Fruit fly (Drosophila melanogaster) whole organism, prepupa: Measurements from ENCODE around the gene Ist1.

ENCODE experiments used
- Blimp-1 ChIP-seq: fragments of 200-800 bp; sonication (Bioruptor generic); optimal IDR thresholded peaks from 3 replicates; lab custom pipeline; 2017; ENCODE audit warnings: missing biosample characterization, missing genetic modification characterization, mild to moderate bottlenecking, moderate library complexity, missing genetic modification reagents
- CG10631 ChIP-seq: fragments of 200-800 bp; sonication (Bioruptor generic); optimal IDR thresholded peaks from 2 replicates; lab custom pipeline; 2016; ENCODE audit warnings: missing biosample characterization, missing genetic modification characterization
- CG10669 ChIP-seq: fragments of 200-800 bp; sonication (Bioruptor generic); optimal IDR thresholded peaks from 3 replicates; lab custom pipeline; 2018; ENCODE audit warnings: missing biosample characterization, mild to moderate bottlenecking, missing genetic modification characterization, moderate library complexity
- CG11294 ChIP-seq: fragments of 200-800 bp; sonication (Bioruptor generic); IDR thresholded peaks from 2 replicates; pipeline ENCODE4 v1.3.6; 2022; ENCODE audit warnings: missing biosample characterization, missing genetic modification characterization
- CG15336 ChIP-seq: fragments of 200-800 bp; sonication (Bioruptor generic); IDR thresholded peaks from 2 replicates; pipeline ENCODE4 v1.3.6; 2022; ENCODE audit warnings: missing biosample characterization, missing genetic modification characterization
- CG16779 ChIP-seq: fragments of 200-800 bp; sonication (Bioruptor generic); optimal IDR thresholded peaks from 3 replicates; lab custom pipeline; 2017; ENCODE audit warnings: missing biosample characterization, mild to moderate bottlenecking, missing genetic modification characterization
- CG3032 ChIP-seq: fragments of 200-800 bp; optimal IDR thresholded peaks from 2 replicates; lab custom pipeline; 2019; ENCODE audit warnings: missing biosample characterization, mild to moderate bottlenecking, missing genetic modification characterization, moderate library complexity
- CG32006 ChIP-seq: fragments of 200-800 bp; sonication (Bioruptor generic); optimal IDR thresholded peaks from 3 replicates; lab custom pipeline; 2017; ENCODE audit warnings: missing biosample characterization, mild to moderate bottlenecking, missing genetic modification characterization
- CG34406 ChIP-seq: fragments of 200-800 bp; sonication (Bioruptor generic); optimal IDR thresholded peaks from 3 replicates; lab custom pipeline; 2016; ENCODE audit warnings: missing biosample characterization, missing genetic modification characterization
- CG3919 ChIP-seq: fragments of 200-800 bp; sonication (Bioruptor generic); optimal IDR thresholded peaks from 3 replicates; lab custom pipeline; 2016; ENCODE audit warnings: missing biosample characterization, missing genetic modification characterization
- CG6163 ChIP-seq: fragments of 200-800 bp; sonication (Bioruptor generic); IDR thresholded peaks from 3 replicates; pipeline ENCODE4 v1.3.6; 2022; ENCODE audit warnings: missing biosample characterization, missing genetic modification characterization
- CG6276 ChIP-seq: fragments of 200-800 bp; sonication (Bioruptor generic); optimal IDR thresholded peaks from 2 replicates; lab custom pipeline; 2017; ENCODE audit warnings: missing biosample characterization, mild to moderate bottlenecking, missing genetic modification characterization
- CG6808 ChIP-seq: fragments of 200-800 bp; sonication (Bioruptor generic); optimal IDR thresholded peaks from 3 replicates; lab custom pipeline; 2017; ENCODE audit warnings: missing biosample characterization, missing genetic modification characterization, mild to moderate bottlenecking, moderate library complexity, missing genetic modification reagents
- CG6854 ChIP-seq: fragments of 200-800 bp; sonication (Bioruptor generic); optimal IDR thresholded peaks from 2 replicates; lab custom pipeline; 2017; ENCODE audit warnings: missing biosample characterization, mild to moderate bottlenecking, missing genetic modification characterization
- CG7368 ChIP-seq: fragments of 200-800 bp; sonication (Bioruptor generic); optimal IDR thresholded peaks from 3 replicates; lab custom pipeline; 2016; ENCODE audit warnings: missing biosample characterization, missing genetic modification characterization
- CG8119 ChIP-seq: fragments of 200-800 bp; sonication (Bioruptor generic); IDR thresholded peaks from 3 replicates; pipeline ENCODE4 v1.3.6; 2022; ENCODE audit warnings: missing biosample characterization, missing genetic modification characterization
- CG8319 ChIP-seq: fragments of 200-800 bp; sonication (Bioruptor generic); optimal IDR thresholded peaks from 3 replicates; lab custom pipeline; 2016; ENCODE audit warnings: missing biosample characterization, missing genetic modification characterization
- CG8632 ChIP-seq: fragments of 200-800 bp; sonication (Bioruptor generic); optimal IDR thresholded peaks from 3 replicates; lab custom pipeline; 2016; ENCODE audit warnings: missing biosample characterization, missing genetic modification characterization
- Eip75B ChIP-seq: fragments of 200-800 bp; sonication (Bioruptor generic); optimal IDR thresholded peaks from 3 replicates; lab custom pipeline; 2016; ENCODE audit warnings: missing biosample characterization, missing genetic modification characterization
- Eip93F ChIP-seq: fragments of 200-800 bp; sonication (Bioruptor generic); optimal IDR thresholded peaks from 2 replicates; lab custom pipeline; 2016; ENCODE audit warnings: missing biosample characterization, mild to moderate bottlenecking, missing genetic modification characterization
- Ets21C ChIP-seq: fragments of 200-800 bp; sonication (Bioruptor generic); optimal IDR thresholded peaks from 3 replicates; lab custom pipeline; 2016; ENCODE audit warnings: missing biosample characterization, missing genetic modification characterization
- Ets96B ChIP-seq: fragments of 200-800 bp; optimal IDR thresholded peaks from 2 replicates; lab custom pipeline; 2019; ENCODE audit warnings: missing biosample characterization, mild to moderate bottlenecking, missing genetic modification characterization, moderate library complexity
- Hr39 ChIP-seq: fragments of 200-800 bp; sonication (Bioruptor generic); optimal IDR thresholded peaks from 2 replicates; lab custom pipeline; 2016; ENCODE audit warnings: missing biosample characterization, missing genetic modification characterization
- Hr4 ChIP-seq: fragments of 200-800 bp; sonication (Bioruptor generic); optimal IDR thresholded peaks from 3 replicates; lab custom pipeline; 2016; ENCODE audit warnings: missing biosample characterization, missing genetic modification characterization
- Lpt ChIP-seq: fragments of 200-800 bp; sonication (Bioruptor generic); optimal IDR thresholded peaks from 3 replicates; lab custom pipeline; 2016; ENCODE audit warnings: missing biosample characterization, missing genetic modification characterization
- Met ChIP-seq: fragments of 200-800 bp; sonication (Bioruptor generic); optimal IDR thresholded peaks from 3 replicates; lab custom pipeline; 2016; ENCODE audit warnings: missing biosample characterization, missing genetic modification characterization
- OdsH ChIP-seq: fragments of 200-800 bp; sonication (Bioruptor generic); optimal IDR thresholded peaks from 3 replicates; lab custom pipeline; 2016; ENCODE audit warnings: missing biosample characterization, missing genetic modification characterization
- Smox ChIP-seq: fragments of 200-800 bp; sonication (Bioruptor generic); optimal IDR thresholded peaks from 3 replicates; lab custom pipeline; 2016; ENCODE audit warnings: missing biosample characterization, missing genetic modification characterization
- Sox102F ChIP-seq: fragments of 200-800 bp; sonication (Bioruptor generic); optimal IDR thresholded peaks from 2 replicates; lab custom pipeline; 2016; ENCODE audit warnings: missing biosample characterization, mild to moderate bottlenecking, missing genetic modification characterization
- Sox14 ChIP-seq: fragments of 200-800 bp; sonication (Bioruptor generic); optimal IDR thresholded peaks from 3 replicates; lab custom pipeline; 2016; ENCODE audit warnings: missing biosample characterization, missing genetic modification characterization
- Sox15 ChIP-seq: fragments of 200-800 bp; sonication (Bioruptor generic); optimal IDR thresholded peaks from 3 replicates; lab custom pipeline; 2016; ENCODE audit warnings: missing biosample characterization, missing genetic modification characterization
- achi ChIP-seq: fragments of 200-800 bp; sonication (Bioruptor generic); optimal IDR thresholded peaks from 3 replicates; lab custom pipeline; 2016; ENCODE audit warnings: missing biosample characterization, missing genetic modification characterization
- acj6 ChIP-seq: fragments of 200-800 bp; sonication (Bioruptor generic); optimal IDR thresholded peaks from 3 replicates; lab custom pipeline; 2016; ENCODE audit warnings: missing biosample characterization, missing genetic modification characterization
- cyc ChIP-seq: fragments of 200-800 bp; sonication (Bioruptor generic); optimal IDR thresholded peaks from 3 replicates; lab custom pipeline; 2016; ENCODE audit warnings: missing biosample characterization, missing genetic modification characterization
- eg ChIP-seq: fragments of 200-800 bp; sonication (Bioruptor generic); IDR thresholded peaks from 3 replicates; pipeline ENCODE4 v1.3.6; 2022; ENCODE audit warnings: missing biosample characterization, missing genetic modification characterization
- esn ChIP-seq: fragments of 200-800 bp; sonication (Bioruptor generic); optimal IDR thresholded peaks from 2 replicates; lab custom pipeline; 2016; ENCODE audit warnings: missing biosample characterization, mild to moderate bottlenecking, missing genetic modification characterization, moderate library complexity
- fd59A ChIP-seq: fragments of 200-800 bp; sonication (Bioruptor generic); optimal IDR thresholded peaks from 2 replicates; lab custom pipeline; 2017; ENCODE audit warnings: missing biosample characterization, mild to moderate bottlenecking, missing genetic modification characterization, missing genetic modification reagents
- fd85E ChIP-seq: fragments of 200-800 bp; sonication (Bioruptor generic); optimal IDR thresholded peaks from 3 replicates; lab custom pipeline; 2016; ENCODE audit warnings: missing biosample characterization, missing genetic modification characterization
- fkh ChIP-seq: fragments of 200-800 bp; sonication (Bioruptor generic); optimal IDR thresholded peaks from 3 replicates; lab custom pipeline; 2017; ENCODE audit warnings: missing biosample characterization, mild to moderate bottlenecking, missing genetic modification characterization, moderate library complexity
- lz ChIP-seq: fragments of 200-800 bp; sonication (Bioruptor generic); optimal IDR thresholded peaks from 3 replicates; lab custom pipeline; 2016; ENCODE audit warnings: missing biosample characterization, missing genetic modification characterization
- net ChIP-seq: fragments of 200-800 bp; sonication (Bioruptor generic); optimal IDR thresholded peaks from 3 replicates; lab custom pipeline; 2016; ENCODE audit warnings: missing biosample characterization, missing genetic modification characterization
- pdm3 ChIP-seq: fragments of 200-800 bp; sonication (Bioruptor generic); optimal IDR thresholded peaks from 3 replicates; lab custom pipeline; 2016; ENCODE audit warnings: missing biosample characterization, missing genetic modification characterization
- salr ChIP-seq, 2 experiments: fragments of 200-800 bp; sonication (Bioruptor generic); optimal IDR thresholded peaks; 3 replicates each; lab custom pipeline; 2016 to 2018; ENCODE audit warnings: missing biosample characterization in 2 of 2, missing genetic modification characterization in 2 of 2, mild to moderate bottlenecking in 1 of 2
- spab ChIP-seq: fragments of 200-800 bp; sonication (Bioruptor generic); optimal IDR thresholded peaks from 2 replicates; lab custom pipeline; 2017; ENCODE audit warnings: missing biosample characterization, mild to moderate bottlenecking, missing genetic modification characterization, missing genetic modification reagents
- svp ChIP-seq: fragments of 200-800 bp; sonication (Bioruptor generic); peaks from one replicate; lab custom pipeline; 2016; ENCODE audit warnings: missing biosample characterization, missing genetic modification characterization
- topi ChIP-seq: fragments of 200-800 bp; sonication (Bioruptor generic); optimal IDR thresholded peaks from 3 replicates; lab custom pipeline; 2016; ENCODE audit warnings: missing biosample characterization, missing genetic modification characterization
- vri ChIP-seq: fragments of 200-800 bp; sonication (Bioruptor generic); optimal IDR thresholded peaks from 3 replicates; lab custom pipeline; 2016; ENCODE audit warnings: missing biosample characterization, mild to moderate bottlenecking, missing genetic modification characterization

Ist1 gene

dm6 chr3L:6747127-6747526 is 9.2 kb downstream of the Ist1 start (continued):
- TF ChIP-seq CG6808 (GFP tag; lab: Kevin White, UChicago) (no peak), CG8632 (peak; percentile 17), CG34406 (no peak), fd59A (GFP tag; lab: Kevin White, UChicago) (no peak), Lpt (no peak), lz (GFP tag; lab: Kevin White, UChicago) (peak; percentile 60), Met (GFP tag; lab: Kevin White, UChicago) (peak; percentile 64), CG7368 (peak; percentile 25), cyc (GFP tag; lab: Kevin White, UChicago) (peak; percentile 55), CG16779 (tag; lab: Kevin White, UChicago) (no peak), svp (GFP tag; lab: Kevin White, UChicago) (peak; percentile 77), fkh (GFP tag; lab: Kevin White, UChicago) (no peak), Eip75B (GFP tag; lab: Kevin White, UChicago) (peak; percentile 45), pdm3 (GFP tag; lab: Kevin White, UChicago) (peak; percentile 35), acj6 (peak; percentile 38), CG3032 (tag; lab: Kevin White, UChicago) (peak; percentile 43), CG15336 (GFP tag; lab: Robert Waterston, UW) (no peak), CG11294 (no peak), Ets21C (GFP tag; lab: Kevin White, UChicago) (peak; percentile 17), esn (GFP tag; lab: Kevin White, UChicago) (peak; percentile 72), CG8319 (GFP tag; lab: Kevin White, UChicago) (no peak), Hr4 (GFP tag; lab: Kevin White, UChicago) (peak; percentile 49), Sox15 (no peak), CG6854 (peak; percentile 9), CG8119 (no peak)

dm6 chr3L:6743346-6744165 is 12.7 kb downstream of the Ist1 start:
- no peak for TF ChIP-seq Ets96B
- no peak for TF ChIP-seq Met (GFP tag; lab: Kevin White, UChicago)
- TF ChIP-seq svp (GFP tag; lab: Kevin White, UChicago), result peak; percentile 70
- TF ChIP-seq CG15336 (GFP tag; lab: Robert Waterston, UW), result no peak
- peak in 1 of 2 experiments; percentile 56 for TF ChIP-seq salr (GFP tag; optimal IDR thresholded peaks at IDR 0.05; lab: Kevin White, UChicago)
- TF ChIP-seq esn (GFP tag; lab: Kevin White, UChicago), result no peak
- TF ChIP-seq achi (GFP tag; lab: Kevin White, UChicago), result peak; percentile 21
- no peak for TF ChIP-seq net (GFP tag; lab: Kevin White, UChicago)
- no peak for TF ChIP-seq CG16779 (tag; lab: Kevin White, UChicago)
- TF ChIP-seq CG34406, result peak; percentile 4
- no peak for TF ChIP-seq CG10669 (GFP tag; lab: Kevin White, UChicago)
- 0 out of 3 replicates have a peak, but pooled peaks have one; percentile 32 for TF ChIP-seq eg (GFP tag; lab: Robert Waterston, UW)
- no peak for TF ChIP-seq spab (GFP tag; lab: Kevin White, UChicago)
- TF ChIP-seq CG32006 (GFP tag; lab: Kevin White, UChicago), result peak; percentile 37
- no peak for TF ChIP-seq Eip75B (GFP tag; lab: Kevin White, UChicago)
- peak; percentile 7 for TF ChIP-seq cyc (GFP tag; lab: Kevin White, UChicago)
- TF ChIP-seq fd85E (GFP tag; lab: Kevin White, UChicago), result no peak
- TF ChIP-seq OdsH (GFP tag; lab: Kevin White, UChicago), result no peak
- TF ChIP-seq CG3919 (GFP tag; lab: Kevin White, UChicago), result peak; percentile 15
- TF ChIP-seq Sox15, result no peak
- peak; percentile 9 for TF ChIP-seq Blimp-1
- TF ChIP-seq vri (GFP tag; lab: Kevin White, UChicago), result no peak
- TF ChIP-seq CG10631 (GFP tag; lab: Kevin White, UChicago), result peak; percentile 15
- no peak for TF ChIP-seq Eip93F (GFP tag; lab: Kevin White, UChicago)
- TF ChIP-seq Sox102F (GFP tag; lab: Kevin White, UChicago), result no peak
- TF ChIP-seq acj6, result no peak
- TF ChIP-seq Ets21C (GFP tag; lab: Kevin White, UChicago), result no peak
- TF ChIP-seq topi (GFP tag; lab: Kevin White, UChicago), result no peak
- TF ChIP-seq Hr39 (GFP tag; lab: Kevin White, UChicago), result no peak
- TF ChIP-seq CG6854, result no peak
- TF ChIP-seq Smox (GFP tag; lab: Kevin White, UChicago), result no peak
- peak; percentile 77 for TF ChIP-seq CG6163 (GFP tag; lab: Robert Waterston, UW)
- no peak for TF ChIP-seq Lpt
- TF ChIP-seq CG3032 (tag; lab: Kevin White, UChicago), result peak; percentile 33
- no peak for TF ChIP-seq fd59A (GFP tag; lab: Kevin White, UChicago)
- peak; percentile 19 for TF ChIP-seq Sox14 (GFP tag; lab: Kevin White, UChicago)
- no peak for TF ChIP-seq CG6276
- no peak for TF ChIP-seq CG8632
